Worm (Caenorhabditis elegans): ENCODE measurements around the gene Y66D12A.6.

Y66D12A.6 gene

ce11 chrIII:11573921-11574320, 7.3 kb downstream of the Y66D12A.6 start, which contains the start of gene Y66D12A.8:
Y66D12A.8 (plus strand) TSS chrIII:11574221.
- TF ChIP-seq unc-42 (tag; optimal IDR thresholded peaks at IDR 0.05) (no peak), sdc-2 (tag; optimal IDR thresholded peaks at IDR 0.05) (no peak), tbx-7 (tag; optimal IDR thresholded peaks at IDR 0.05) (no peak), pqm-1 (tag; optimal IDR thresholded peaks at IDR 0.05) (no peak), odd-2 (tag; optimal IDR thresholded peaks at IDR 0.05) (no peak)

- TF ChIP-seq F13H6.1 (tag; optimal IDR thresholded peaks at IDR 0.05) (no peak), unc-55 (GFP tag; optimal IDR thresholded peaks at IDR 0.05) (no peak), pha-4 (tag; optimal IDR thresholded peaks at IDR 0.05) (no peak), K09A11.1 (tag; optimal IDR thresholded peaks at IDR 0.05; ENCODE audit: insufficient read depth) (no peak), nhr-232 (tag; optimal IDR thresholded peaks at IDR 0.05) (no peak), lim-6 (tag; optimal IDR thresholded peaks at IDR 0.05) (no peak), hlh-15 (tag; optimal IDR thresholded peaks at IDR 0.05) (no peak), hlh-8 (tag; optimal IDR thresholded peaks at IDR 0.05) (no peak), pqm-1 (tag; optimal IDR thresholded peaks at IDR 0.05) (no peak), dve-1 (tag; optimal IDR thresholded peaks at IDR 0.05) (no peak), ref-2 (tag; optimal IDR thresholded peaks at IDR 0.05) (no peak), pat-9 (tag; optimal IDR thresholded peaks at IDR 0.05) (no peak), syd-9 (tag; optimal IDR thresholded peaks at IDR 0.05) (no peak), tbx-7 (tag; optimal IDR thresholded peaks at IDR 0.05) (no peak), gmeb-2 (tag; optimal IDR thresholded peaks at IDR 0.05) (no peak), ceh-24 (tag; optimal IDR thresholded peaks at IDR 0.05) (no peak), odd-2 (tag; optimal IDR thresholded peaks at IDR 0.05) (no peak)
These were observed 13.4 kb downstream of the Y66D12A.6 start, which contains the start of gene psme-3 for ce11 chrIII:11567837-11568236. psme-3 (plus strand) TSS chrIII:11568137.

- no peak for TF ChIP-seq ets-4 (tag; optimal IDR thresholded peaks at IDR 0.05)
- no peak for TF ChIP-seq elt-4 (tag; optimal IDR thresholded peaks at IDR 0.05)
- no peak for TF ChIP-seq ceh-34 (tag; optimal IDR thresholded peaks at IDR 0.05)
- no peak for TF ChIP-seq ceh-2 (tag; optimal IDR thresholded peaks at IDR 0.05)
- no peak for TF ChIP-seq elt-2 (tag; optimal IDR thresholded peaks at IDR 0.05)
- no peak for TF ChIP-seq lim-6 (tag; optimal IDR thresholded peaks at IDR 0.05)
- no peak for TF ChIP-seq ztf-16 (tag; optimal IDR thresholded peaks at IDR 0.05)
- TF ChIP-seq ceh-6 (GFP tag; optimal IDR thresholded peaks at IDR 0.05): no peak
- TF ChIP-seq madf-2 (tag; optimal IDR thresholded peaks at IDR 0.05): no peak
- TF ChIP-seq F13H6.1 (tag; optimal IDR thresholded peaks at IDR 0.05): no peak
- TF ChIP-seq K02D7.2 (tag; optimal IDR thresholded peaks at IDR 0.05): no peak
- no peak for TF ChIP-seq hlh-13 (GFP tag; optimal IDR thresholded peaks at IDR 0.05)
- no peak for TF ChIP-seq hlh-6 (tag; optimal IDR thresholded peaks at IDR 0.05)
- TF ChIP-seq hlh-15 (tag; optimal IDR thresholded peaks at IDR 0.05): no peak
- TF ChIP-seq ceh-30 (tag; optimal IDR thresholded peaks at IDR 0.05): no peak
- no peak for TF ChIP-seq ttx-3 (tag; optimal IDR thresholded peaks at IDR 0.05)
These were observed 15.6 kb downstream of the Y66D12A.6 start, which contains the start of gene Y66D12A.10 for ce11 chrIII:11565602-11566001. Y66D12A.10 (plus strand) TSS chrIII:11565874.

- TF ChIP-seq hlh-13 (GFP tag; optimal IDR thresholded peaks at IDR 0.05) (no peak), nhr-11 (tag; optimal IDR thresholded peaks at IDR 0.05) (no peak), hlh-8 (tag; optimal IDR thresholded peaks at IDR 0.05) (no peak), T23F11.4 (GFP tag; optimal IDR thresholded peaks at IDR 0.05) (no peak), lin-11 (tag; optimal IDR thresholded peaks at IDR 0.05) (no peak), pha-4 (tag; optimal IDR thresholded peaks at IDR 0.05) (no peak), npax-4 (tag; optimal IDR thresholded peaks at IDR 0.05) (no peak), hlh-6 (tag; optimal IDR thresholded peaks at IDR 0.05) (no peak), fax-1 (tag; optimal IDR thresholded peaks at IDR 0.05) (no peak), tbx-2 (tag; optimal IDR thresholded peaks at IDR 0.05) (no peak), zip-5 (tag; optimal IDR thresholded peaks at IDR 0.05) (no peak), ceh-30 (tag; optimal IDR thresholded peaks at IDR 0.05) (no peak), sox-4 (tag; optimal IDR thresholded peaks at IDR 0.05) (no peak), eyg-1 (tag; optimal IDR thresholded peaks at IDR 0.05) (no peak), pax-1 (tag; optimal IDR thresholded peaks at IDR 0.05) (no peak), che-1 (tag; optimal IDR thresholded peaks at IDR 0.05) (no peak), ahr-1 (tag; optimal IDR thresholded peaks at IDR 0.05) (no peak), ceh-6 (GFP tag; optimal IDR thresholded peaks at IDR 0.05) (no peak), unc-42 (tag; optimal IDR thresholded peaks at IDR 0.05) (no peak)
These were observed 17.7 kb downstream of the Y66D12A.6 start, which contains the start of gene Y66D12A.11 for ce11 chrIII:11563417-11563949. Y66D12A.11 (plus strand) TSS chrIII:11563467.

All from whole organism, late embryonic.